Worm (Caenorhabditis elegans): ENCODE results near the gene ZK354.7.
"Not testable (repeated sequence)": the region's sequence is repeated elsewhere in the genome, so short reads cannot be mapped to it uniquely, and the experiment has no call there.

- TF ChIP-seq W03F9.2, him-1 (tag; optimal IDR thresholded peaks at IDR 0.05): not testable (repeated sequence)
Measured at ce11 chrIV:5254678-5255077, 48.3 kb downstream of the ZK354.7 start, which contains the start of gene F36H12.10.
